Fruit fly (Drosophila melanogaster) whole organism, embryonic: ENCODE data around the gene Crg-1.

Experiments
- Adf1 ChIP-seq: fragments of 200-800 bp; sonication (Bioruptor generic); IDR thresholded peaks from 2 replicates; pipeline ENCODE4 v1.3.6; 2022; ENCODE audit warnings: missing biosample characterization, missing genetic modification characterization
- Blimp-1 ChIP-seq: fragments of 200-800 bp; sonication (Bioruptor generic); optimal IDR thresholded peaks from 3 replicates; lab custom pipeline; 2018; ENCODE audit warnings: missing biosample characterization, missing genetic modification characterization, mild to moderate bottlenecking, moderate library complexity, missing genetic modification reagents
- CG12391 ChIP-seq: fragments of 200-800 bp; sonication (Bioruptor generic); optimal IDR thresholded peaks from 3 replicates; lab custom pipeline; 2018; ENCODE audit warnings: missing biosample characterization, mild to moderate bottlenecking, missing genetic modification characterization, moderate library complexity
- CG13123 ChIP-seq: fragments of 200-800 bp; sonication (Bioruptor generic); optimal IDR thresholded peaks from 2 replicates; lab custom pipeline; 2016; ENCODE audit warnings: missing biosample characterization, missing genetic modification characterization
- CG13287 ChIP-seq: fragments of 200-800 bp; sonication (Bioruptor generic); IDR thresholded peaks from 2 replicates; pipeline ENCODE4 v1.3.6; 2022; ENCODE audit warnings: missing biosample characterization, missing genetic modification characterization; ENCODE audit not compliant: partially characterized antibody
- CG14860 ChIP-seq: fragments of 200-800 bp; sonication (Bioruptor generic); IDR thresholded peaks from 3 replicates; pipeline ENCODE4 v1.3.6; 2022; ENCODE audit warnings: missing biosample characterization, missing genetic modification characterization; ENCODE audit not compliant: partially characterized antibody
- CG18011 ChIP-seq: fragments of 200-800 bp; sonication (Bioruptor generic); optimal IDR thresholded peaks from 2 replicates; lab custom pipeline; 2017; ENCODE audit warnings: missing biosample characterization, missing genetic modification characterization, mild to moderate bottlenecking, moderate library complexity, missing genotype
- CG18764 ChIP-seq: fragments of 200-800 bp; sonication (Bioruptor generic); optimal IDR thresholded peaks from 3 replicates; lab custom pipeline; 2016; ENCODE audit warnings: missing biosample characterization, missing genetic modification characterization
- CG31224 ChIP-seq: fragments of 200-800 bp; sonication (Bioruptor generic); IDR thresholded peaks from 2 replicates; pipeline ENCODE4 v1.3.6; 2022; ENCODE audit warnings: missing biosample characterization, missing genetic modification characterization
- CG3163 ChIP-seq: fragments of 200-800 bp; sonication (Bioruptor generic); optimal IDR thresholded peaks from 3 replicates; lab custom pipeline; 2016; ENCODE audit warnings: missing biosample characterization, missing genetic modification characterization
- CG33557 ChIP-seq: fragments of 200-800 bp; sonication (Bioruptor generic); optimal IDR thresholded peaks from 2 replicates; lab custom pipeline; 2019; ENCODE audit warnings: missing biosample characterization, mild to moderate bottlenecking, missing genetic modification characterization, moderate library complexity
- CG34376 ChIP-seq: fragments of 200-800 bp; sonication (Bioruptor generic); optimal IDR thresholded peaks from 2 replicates; lab custom pipeline; 2018; ENCODE audit warnings: missing biosample characterization, mild to moderate bottlenecking, missing genetic modification characterization
- CG4328 ChIP-seq: fragments of 200-800 bp; sonication (Bioruptor generic); optimal IDR thresholded peaks from 3 replicates; lab custom pipeline; 2017; ENCODE audit warnings: missing biosample characterization, missing genetic modification reagents, missing genetic modification characterization
- CG7745 ChIP-seq: fragments of 200-800 bp; sonication (Bioruptor generic); optimal IDR thresholded peaks from 2 replicates; lab custom pipeline; 2018; ENCODE audit warnings: missing biosample characterization, mild to moderate bottlenecking, missing genetic modification characterization, moderate library complexity
- CG8290 ChIP-seq, 3 experiments: fragments of 200-800 bp; sonication (Bioruptor generic); optimal IDR thresholded peaks; 2 replicates each; lab custom pipeline; 2016 to 2019; ENCODE audit warnings: missing biosample characterization in 3 of 3, missing genetic modification characterization in 3 of 3, mild to moderate bottlenecking in 2 of 3, moderate library complexity in 1 of 3
- Dbx ChIP-seq: fragments of 200-800 bp; sonication (Bioruptor generic); IDR thresholded peaks from 3 replicates; pipeline ENCODE4 v1.3.6; 2022; ENCODE audit warnings: missing biosample characterization, missing genetic modification characterization
- Deaf1 ChIP-seq: fragments of 200-800 bp; optimal IDR thresholded peaks from 3 replicates; lab custom pipeline; 2019; ENCODE audit warnings: missing biosample characterization, mild to moderate bottlenecking, missing genetic modification characterization, moderate library complexity
- Elba2 ChIP-seq: fragments of 200-800 bp; sonication (Bioruptor generic); optimal IDR thresholded peaks from 3 replicates; lab custom pipeline; 2016; ENCODE audit warnings: missing biosample characterization, missing genetic modification characterization
- Hr78 ChIP-seq, 2 experiments: fragments of 200-800 bp in 1 of 2; fragments of >200 bp in 1 of 2; sonication (Bioruptor generic) in 1 of 2; optimal IDR thresholded peaks; 2 replicates each; lab custom pipeline; 2017 to 2019; ENCODE audit warnings: missing biosample characterization in 2 of 2, missing genetic modification characterization in 2 of 2, mild to moderate bottlenecking in 1 of 2, moderate library complexity in 1 of 2
- Jarid2 ChIP-seq: fragments of 200-800 bp; sonication (Bioruptor generic); optimal IDR thresholded peaks from 3 replicates; lab custom pipeline; 2017; ENCODE audit warnings: mild to moderate bottlenecking, missing biosample characterization, missing genetic modification reagents, missing genetic modification characterization
- Opbp ChIP-seq: fragments of 200-800 bp; sonication (Bioruptor generic); IDR thresholded peaks from 3 replicates; pipeline ENCODE4 v1.3.6; 2022; ENCODE audit warnings: missing biosample characterization, missing genetic modification characterization; ENCODE audit not compliant: partially characterized antibody
- Trl ChIP-seq, 3 experiments: fragments of >200 bp in 2 of 3; fragments of 200-800 bp in 1 of 3; sonication (Bioruptor generic) in 1 of 3; optimal IDR thresholded peaks; 2 replicates in 1 of 3; 3 replicates in 2 of 3; lab custom pipeline; 2016 to 2017; ENCODE audit warnings: missing biosample characterization in 1 of 3, missing genetic modification characterization in 1 of 3
- bbx ChIP-seq: fragments of 200-800 bp; sonication (Bioruptor generic); IDR thresholded peaks from 2 replicates; pipeline ENCODE4 v1.3.6; 2022; ENCODE audit warnings: missing biosample characterization, missing genetic modification characterization; ENCODE audit not compliant: partially characterized antibody
- chinmo ChIP-seq: fragments of 200-800 bp; sonication (Bioruptor generic); IDR thresholded peaks from 4 replicates; pipeline ENCODE4 v1.3.6; 2022; ENCODE audit warnings: missing biosample characterization, missing genetic modification characterization; ENCODE audit not compliant: partially characterized antibody
- corto ChIP-seq: fragments of 200-800 bp; sonication (Bioruptor generic); optimal IDR thresholded peaks from 2 replicates; lab custom pipeline; 2016; ENCODE audit warnings: missing biosample characterization, mild to moderate bottlenecking, missing genetic modification characterization, moderate library complexity
- crp ChIP-seq, 2 experiments: fragments of 200-800 bp; sonication (Bioruptor generic); optimal IDR thresholded peaks; 2 replicates in 1 of 2; 3 replicates in 1 of 2; lab custom pipeline; 2017; ENCODE audit warnings: missing biosample characterization in 2 of 2, missing genetic modification characterization in 2 of 2, mild to moderate bottlenecking in 1 of 2, moderate library complexity in 1 of 2
- cwo ChIP-seq: fragments of 200-800 bp; sonication (Bioruptor generic); optimal IDR thresholded peaks from 3 replicates; lab custom pipeline; 2017; ENCODE audit warnings: missing biosample characterization, missing genetic modification characterization, mild to moderate bottlenecking, moderate library complexity, missing genetic modification reagents
- exex ChIP-seq: fragments of 200-800 bp; sonication (Bioruptor generic); optimal IDR thresholded peaks from 4 replicates; lab custom pipeline; 2018; ENCODE audit warnings: missing biosample characterization, mild to moderate bottlenecking, missing genetic modification characterization, moderate library complexity
- ftz-f1 ChIP-seq: fragments of 200-800 bp; sonication (Bioruptor generic); optimal IDR thresholded peaks from 2 replicates; lab custom pipeline; 2016; ENCODE audit warnings: missing biosample characterization, missing genetic modification characterization
- gsb-n ChIP-seq: fragments of 200-800 bp; sonication (Bioruptor generic); optimal IDR thresholded peaks from 3 replicates; lab custom pipeline; 2018; ENCODE audit warnings: missing biosample characterization, mild to moderate bottlenecking, missing genetic modification characterization
- lbe ChIP-seq: fragments of 200-800 bp; sonication (Bioruptor generic); optimal IDR thresholded peaks from 2 replicates; lab custom pipeline; 2016; ENCODE audit warnings: missing biosample characterization, mild to moderate bottlenecking, missing genetic modification characterization
- pros ChIP-seq: fragments of 200-800 bp; sonication (Bioruptor generic); optimal IDR thresholded peaks from 3 replicates; lab custom pipeline; 2019; ENCODE audit warnings: missing biosample characterization, mild to moderate bottlenecking, missing genetic modification characterization, moderate library complexity
- psq ChIP-seq: fragments of 200-800 bp; sonication (Bioruptor generic); optimal IDR thresholded peaks from 2 replicates; lab custom pipeline; 2017; ENCODE audit warnings: missing biosample characterization, missing genetic modification characterization
- rib ChIP-seq: fragments of 200-800 bp; sonication (Bioruptor generic); IDR thresholded peaks from 2 replicates; pipeline ENCODE4 v1.3.6; 2022; ENCODE audit warnings: missing biosample characterization, missing genetic modification characterization
- sens ChIP-seq: fragments of 200-800 bp; sonication (Bioruptor generic); peaks from one replicate; lab custom pipeline; 2016; ENCODE audit warnings: missing biosample characterization, missing genetic modification characterization
- sqz ChIP-seq: fragments of 200-800 bp; sonication (Bioruptor generic); optimal IDR thresholded peaks from 3 replicates; lab custom pipeline; 2018; ENCODE audit warnings: missing biosample characterization, mild to moderate bottlenecking, missing genetic modification characterization
- sr ChIP-seq: fragments of 200-800 bp; sonication (Bioruptor generic); IDR thresholded peaks from 3 replicates; pipeline ENCODE4 v1.3.6; 2022; ENCODE audit warnings: missing biosample characterization, missing genetic modification characterization
- sug ChIP-seq: fragments of 200-800 bp; optimal IDR thresholded peaks from 2 replicates; lab custom pipeline; 2019; ENCODE audit warnings: missing biosample characterization, mild to moderate bottlenecking, missing genetic modification characterization, moderate library complexity
- tll ChIP-seq, 2 experiments: fragments of 200-800 bp in 1 of 2; fragments of >200 bp in 1 of 2; sonication (Bioruptor generic) in 1 of 2; optimal IDR thresholded peaks; 2 replicates each; lab custom pipeline; 2017 to 2019; ENCODE audit warnings: missing biosample characterization in 2 of 2, missing genetic modification characterization in 2 of 2, mild to moderate bottlenecking in 1 of 2, moderate library complexity in 1 of 2
- trh ChIP-seq: fragments of 200-800 bp; sonication (Bioruptor generic); optimal IDR thresholded peaks from 2 replicates; lab custom pipeline; 2016; ENCODE audit warnings: missing biosample characterization, missing genetic modification characterization
- twi ChIP-seq: fragments of 200-800 bp; optimal IDR thresholded peaks from 2 replicates; lab custom pipeline; 2019; ENCODE audit warnings: missing biosample characterization, mild to moderate bottlenecking, missing genetic modification characterization, moderate library complexity
- vfl ChIP-seq: fragments of 200-800 bp; sonication (Bioruptor generic); optimal IDR thresholded peaks from 2 replicates; lab custom pipeline; 2016; ENCODE audit warnings: missing biosample characterization, missing genetic modification characterization
- vnd ChIP-seq: fragments of 200-800 bp; sonication (Bioruptor generic); IDR thresholded peaks from 3 replicates; pipeline ENCODE4 v1.3.6; 2022; ENCODE audit warnings: missing biosample characterization, missing genetic modification characterization; ENCODE audit not compliant: partially characterized antibody
- zen2 ChIP-seq: fragments of 200-800 bp; sonication (Bioruptor generic); IDR thresholded peaks from 3 replicates; pipeline ENCODE4 v1.3.6; 2022; ENCODE audit warnings: missing biosample characterization, missing genetic modification characterization; ENCODE audit not compliant: partially characterized antibody
- zf30C ChIP-seq: fragments of 200-800 bp; sonication (Bioruptor generic); optimal IDR thresholded peaks from 3 replicates; lab custom pipeline; 2018; ENCODE audit warnings: missing biosample characterization, mild to moderate bottlenecking, missing genetic modification characterization

Crg-1 gene

DNA sequence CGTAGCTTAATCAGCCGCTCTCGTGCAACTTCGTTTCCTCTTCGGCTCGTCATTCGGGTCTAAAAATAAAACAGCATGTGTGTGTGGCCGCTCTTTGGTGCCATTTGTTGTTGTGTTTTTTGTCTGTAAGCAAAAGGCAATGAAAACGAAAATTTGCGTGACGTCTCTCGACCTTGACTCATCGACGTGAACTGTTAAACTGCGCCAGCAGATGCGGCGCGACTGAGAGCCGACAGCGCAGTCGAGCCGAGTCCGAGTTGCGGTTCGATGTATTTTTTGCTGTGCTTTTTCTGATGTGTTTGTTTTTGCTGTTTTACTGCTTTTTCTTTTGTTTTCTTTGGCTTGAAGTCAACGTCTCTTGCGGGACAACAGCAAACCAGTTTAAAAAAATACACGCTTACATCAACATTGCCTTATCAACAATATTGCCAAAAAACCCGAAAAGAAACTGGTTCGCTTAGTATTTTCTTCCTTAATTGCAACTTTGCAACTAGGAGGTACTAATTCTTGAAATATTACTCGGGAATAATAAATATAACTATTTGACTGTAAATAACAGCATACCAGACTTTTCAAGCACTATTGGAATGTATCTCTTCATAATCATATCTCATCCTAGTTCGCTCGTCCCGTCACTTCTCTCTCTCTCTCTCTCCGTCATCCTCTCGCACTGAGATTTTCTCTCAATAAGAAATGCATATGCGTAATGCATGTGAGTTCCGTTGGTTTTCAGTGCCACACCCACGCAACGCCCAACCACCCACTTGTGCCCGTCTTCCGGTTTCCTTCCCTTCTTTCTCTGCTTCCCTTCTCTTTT is 14.7 kb upstream of the Crg-1 start (continued):
- peak; percentile 7 for TF ChIP-seq sens (GFP tag; lab: Kevin White, UChicago)
- TF ChIP-seq CG14860 (GFP tag; lab: Robert Waterston, UW): no peak
- TF ChIP-seq Blimp-1 (GFP tag; lab: Kevin White, UChicago): peak; percentile 97
- peak; percentile 62 for TF ChIP-seq lbe (GFP tag; lab: Kevin White, UChicago)
- TF ChIP-seq cwo (GFP tag; lab: Kevin White, UChicago): peak; percentile 4
- TF ChIP-seq CG31224 (GFP tag; lab: Robert Waterston, UW): 0 out of 2 replicates have a peak, but pooled peaks have one; percentile 19
- TF ChIP-seq Elba2: peak; percentile 51
- peak; percentile 37 for TF ChIP-seq CG7745 (tag; lab: Kevin White, UChicago)
- no peak for TF ChIP-seq CG34376 (GFP tag; lab: Kevin White, UChicago)
- TF ChIP-seq twi (tag; lab: Kevin White, UChicago): peak; percentile 73
- no peak for TF ChIP-seq CG8290 (GFP tag; optimal IDR thresholded peaks at IDR 0.05; lab: Kevin White, UChicago)
- TF ChIP-seq CG8290 (tag; optimal IDR thresholded peaks at IDR 0.05; lab: Kevin White, UChicago): peak in 1 of 2 experiments; percentile 28
- peak; percentile 27 for TF ChIP-seq psq (GFP tag; lab: Kevin White, UChicago)
- peak; percentile 43 for TF ChIP-seq sug (tag; lab: Kevin White, UChicago)
- no peak for TF ChIP-seq CG18764 (GFP tag; lab: Kevin White, UChicago)
- TF ChIP-seq sqz: peak; percentile 89
- no peak for TF ChIP-seq sr (GFP tag; lab: Robert Waterston, UW)
- TF ChIP-seq vnd: no peak
- peak; percentile 26 for TF ChIP-seq Jarid2 (GFP tag; lab: Kevin White, UChicago)
- TF ChIP-seq pros: peak; percentile 74
- TF ChIP-seq CG18011 (GFP tag; lab: Kevin White, UChicago): no peak
- TF ChIP-seq CG33557: peak; percentile 8
- TF ChIP-seq zf30C (GFP tag; lab: Kevin White, UChicago): peak; percentile 21
- peak; percentile 11 for TF ChIP-seq exex
- peak; percentile 39 for TF ChIP-seq corto (GFP tag; lab: Kevin White, UChicago)
- no peak for TF ChIP-seq trh (GFP tag; lab: Kevin White, UChicago)
- peak; percentile 55 for TF ChIP-seq gsb-n (tag; lab: Kevin White, UChicago)
- TF ChIP-seq crp (GFP tag; optimal IDR thresholded peaks at IDR 0.05; lab: Kevin White, UChicago): peak in 1 of 2 experiments; percentile 2
- peak; percentile 99 for TF ChIP-seq Deaf1 (tag; lab: Kevin White, UChicago)
- TF ChIP-seq CG13123 (GFP tag; lab: Kevin White, UChicago): no peak
- TF ChIP-seq vfl (GFP tag; lab: Kevin White, UChicago): no peak
- peak; percentile 90; the same call in 1 of the 2 replicates for TF ChIP-seq rib (GFP tag; lab: Robert Waterston, UW)
- TF ChIP-seq Opbp: no peak
- no peak for TF ChIP-seq CG4328 (GFP tag; lab: Kevin White, UChicago)
- TF ChIP-seq Trl (optimal IDR thresholded peaks at IDR 0.05; lab: Kevin White, UChicago): peak; percentile 71 to 78
- TF ChIP-seq Trl (GFP tag; optimal IDR thresholded peaks at IDR 0.05; lab: Kevin White, UChicago): no peak
- TF ChIP-seq chinmo: peak; percentile 95
- TF ChIP-seq Dbx (GFP tag; lab: Robert Waterston, UW): peak; percentile 10; the same call in 1 of the 3 replicates
- TF ChIP-seq zen2 (GFP tag; lab: Robert Waterston, UW): peak; percentile 41; the same call in 1 of the 3 replicates
- TF ChIP-seq CG3163 (GFP tag; lab: Kevin White, UChicago): peak; percentile 49
- TF ChIP-seq ftz-f1 (GFP tag; lab: Kevin White, UChicago): peak; percentile 96
- TF ChIP-seq CG12391 (tag; lab: Kevin White, UChicago): no peak
- TF ChIP-seq CG13287 (GFP tag; lab: Robert Waterston, UW): peak; percentile 29; the same call in 1 of the 2 replicates
- TF ChIP-seq Hr78 (GFP tag; optimal IDR thresholded peaks at IDR 0.05; lab: Kevin White, UChicago): peak in 1 of 2 experiments; percentile 94
- peak; percentile 94 for TF ChIP-seq Adf1
- peak in 1 of 2 experiments; percentile 96 for TF ChIP-seq tll (GFP tag; optimal IDR thresholded peaks at IDR 0.05; lab: Kevin White, UChicago)
- TF ChIP-seq bbx (GFP tag; lab: Robert Waterston, UW): peak; percentile 59
